Fruit fly (Drosophila melanogaster): Measurements from ENCODE around the gene eIF4E1.

DNA sequence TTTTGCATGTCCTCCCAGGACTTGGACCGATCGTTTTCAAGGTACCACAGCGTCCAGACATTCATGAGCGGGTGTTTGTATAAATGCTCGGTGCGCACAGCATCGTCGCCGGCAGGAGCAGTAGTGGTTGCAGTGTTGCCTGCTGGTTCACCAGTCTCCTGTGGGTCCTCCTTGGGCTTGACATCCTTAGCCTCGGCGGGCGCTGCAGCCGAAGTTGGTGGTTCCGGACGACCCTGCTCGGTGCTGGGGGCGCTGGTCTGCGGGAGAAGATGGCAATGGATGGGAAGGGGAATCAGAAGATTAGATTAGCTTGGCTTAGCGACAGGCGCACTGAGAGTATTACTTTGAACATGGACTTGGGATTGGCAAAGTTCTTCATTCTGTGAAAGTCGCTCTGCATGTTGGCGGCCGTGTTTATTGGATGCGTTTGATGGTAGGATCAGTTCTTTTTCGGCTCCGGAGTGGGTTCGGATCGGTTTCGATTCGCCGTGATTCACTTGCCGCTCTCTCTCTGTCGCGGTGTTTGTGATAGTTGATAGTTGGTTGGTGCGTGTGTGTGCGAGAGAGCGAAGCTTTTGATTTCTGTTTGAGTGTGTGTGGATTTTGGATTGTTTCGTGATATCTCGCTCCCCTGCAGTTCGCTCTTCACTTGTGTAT lies 1.4 kb downstream of the eIF4E1 start:
- TF ChIP-seq psq (GFP tag; optimal IDR thresholded peaks at IDR 0.05) (no peak), dl (GFP tag; optimal IDR thresholded peaks at IDR 0.05; ENCODE audit: insufficient read depth in 1 of 2, partially characterized antibody in 2 of 2) (no peak)
